Fruit fly (Drosophila melanogaster) whole organism, embryonic: ENCODE data around the gene Tsp66A.
A peak's percentile ranks its signal among the peaks of the same experiment; 100 is the strongest.

Source experiments
- B-H2 ChIP-seq: fragments of 200-800 bp; sonication (Bioruptor generic); optimal IDR thresholded peaks from 2 replicates; lab custom pipeline; 2018; ENCODE audit warnings: missing biosample characterization, mild to moderate bottlenecking, missing genetic modification characterization
- Bdp1 ChIP-seq: fragments of 200-800 bp; sonication (Bioruptor generic); optimal IDR thresholded peaks from 3 replicates; lab custom pipeline; 2016; ENCODE audit warnings: missing biosample characterization, missing genetic modification characterization
- CG10321 ChIP-seq: fragments of 200-800 bp; sonication (Bioruptor generic); IDR thresholded peaks from 2 replicates; pipeline ENCODE4 v1.3.6; 2022; ENCODE audit warnings: missing biosample characterization, missing genetic modification characterization
- CG10543 ChIP-seq: fragments of 200-800 bp; sonication (Bioruptor generic); optimal IDR thresholded peaks from 3 replicates; lab custom pipeline; 2017; ENCODE audit warnings: missing biosample characterization, mild to moderate bottlenecking, missing genetic modification characterization, moderate library complexity
- CG11247 ChIP-seq: fragments of 200-800 bp; sonication (Bioruptor generic); IDR thresholded peaks from 2 replicates; pipeline ENCODE4 v1.3.6; 2022; ENCODE audit warnings: missing biosample characterization, missing genetic modification characterization
- CG12236 ChIP-seq: fragments of 200-800 bp; sonication (Bioruptor generic); optimal IDR thresholded peaks from 2 replicates; lab custom pipeline; 2016; ENCODE audit warnings: missing biosample characterization, missing genetic modification characterization
- CG12744 ChIP-seq: fragments of 200-800 bp; sonication (Bioruptor generic); optimal IDR thresholded peaks from 2 replicates; lab custom pipeline; 2016; ENCODE audit warnings: missing biosample characterization, missing genetic modification characterization
- CG15073 ChIP-seq: fragments of 200-800 bp; sonication (Bioruptor generic); optimal IDR thresholded peaks from 2 replicates; lab custom pipeline; 2016; ENCODE audit warnings: missing biosample characterization, missing genetic modification characterization
- CG15601 ChIP-seq: fragments of 200-800 bp; sonication (Bioruptor generic); optimal IDR thresholded peaks from 3 replicates; lab custom pipeline; 2019; ENCODE audit warnings: missing biosample characterization, mild to moderate bottlenecking, missing genetic modification characterization, moderate library complexity
- CG17328 ChIP-seq: fragments of 200-800 bp; sonication (Bioruptor generic); IDR thresholded peaks from 2 replicates; pipeline ENCODE4 v1.3.6; 2022; ENCODE audit warnings: missing biosample characterization, missing genetic modification characterization
- CG17568 ChIP-seq: fragments of 200-800 bp; sonication (Bioruptor generic); optimal IDR thresholded peaks from 2 replicates; lab custom pipeline; 2018; ENCODE audit warnings: missing biosample characterization, mild to moderate bottlenecking, missing genetic modification characterization, moderate library complexity
- CG1792 ChIP-seq: fragments of 200-800 bp; sonication (Bioruptor generic); optimal IDR thresholded peaks from 2 replicates; lab custom pipeline; 2016; ENCODE audit warnings: missing biosample characterization, missing genetic modification characterization
- CG31441 ChIP-seq: fragments of 200-800 bp; sonication (Bioruptor generic); IDR thresholded peaks from 2 replicates; pipeline ENCODE4 v1.3.6; 2022; ENCODE audit warnings: missing biosample characterization, missing genetic modification characterization
- CG32532 ChIP-seq: fragments of 200-800 bp; sonication (Bioruptor generic); IDR thresholded peaks from 2 replicates; pipeline ENCODE4 v1.3.6; 2022; ENCODE audit warnings: missing biosample characterization, missing genetic modification characterization
- CG34224 ChIP-seq: fragments of 200-800 bp; sonication (Bioruptor generic); IDR thresholded peaks from 3 replicates; pipeline ENCODE4 v1.3.6; 2022; ENCODE audit warnings: missing biosample characterization, missing genetic modification characterization; ENCODE audit not compliant: partially characterized antibody
- CG3847 ChIP-seq: fragments of 200-800 bp; sonication (Bioruptor generic); IDR thresholded peaks from 2 replicates; pipeline ENCODE4 v1.3.6; 2022; ENCODE audit warnings: missing biosample characterization, missing genetic modification characterization
- CG42726 ChIP-seq: fragments of 200-800 bp; sonication (Bioruptor generic); IDR thresholded peaks from 2 replicates; pipeline ENCODE4 v1.3.6; 2022; ENCODE audit warnings: missing biosample characterization, missing genetic modification characterization; ENCODE audit not compliant: partially characterized antibody
- CG4328 ChIP-seq: fragments of 200-800 bp; sonication (Bioruptor generic); optimal IDR thresholded peaks from 3 replicates; lab custom pipeline; 2017; ENCODE audit warnings: missing biosample characterization, missing genetic modification reagents, missing genetic modification characterization
- CG6791 ChIP-seq: fragments of 200-800 bp; sonication (Bioruptor generic); IDR thresholded peaks from 3 replicates; pipeline ENCODE4 v1.3.6; 2022; ENCODE audit warnings: missing biosample characterization, missing genetic modification characterization; ENCODE audit not compliant: partially characterized antibody
- D19A ChIP-seq: fragments of 200-800 bp; optimal IDR thresholded peaks from 3 replicates; lab custom pipeline; 2019; ENCODE audit warnings: missing biosample characterization, mild to moderate bottlenecking, missing genetic modification characterization, moderate library complexity
- HmgD ChIP-seq: fragments of 200-800 bp; sonication (Bioruptor generic); optimal IDR thresholded peaks from 3 replicates; lab custom pipeline; 2016; ENCODE audit warnings: missing biosample characterization, missing genetic modification characterization
- Lim3 ChIP-seq: fragments of 200-800 bp; sonication (Bioruptor generic); IDR thresholded peaks from 2 replicates; pipeline ENCODE4 v1.3.6; 2022; ENCODE audit warnings: missing biosample characterization, missing genetic modification characterization
- Med ChIP-seq: fragments of 200-800 bp; sonication (Bioruptor generic); peaks from one replicate; lab custom pipeline; 2016; ENCODE audit warnings: missing biosample characterization, missing genetic modification characterization, mild to moderate bottlenecking, inconsistent platforms, moderate library complexity
- Myb ChIP-seq: fragments of 200-800 bp; sonication (Bioruptor generic); optimal IDR thresholded peaks from 2 replicates; lab custom pipeline; 2016; ENCODE audit warnings: missing biosample characterization, missing genetic modification characterization
- Nf-YA ChIP-seq: fragments of 200-800 bp; sonication (Bioruptor generic); IDR thresholded peaks from 2 replicates; pipeline ENCODE4 v1.3.6; 2022; ENCODE audit warnings: missing biosample characterization, missing genetic modification characterization
- Nf-YC ChIP-seq: fragments of 200-800 bp; optimal IDR thresholded peaks from 3 replicates; lab custom pipeline; 2019; ENCODE audit warnings: missing biosample characterization, mild to moderate bottlenecking, missing genetic modification characterization, moderate library complexity
- Optix ChIP-seq: fragments of 200-800 bp; sonication (Bioruptor generic); IDR thresholded peaks from 3 replicates; pipeline ENCODE4 v1.3.6; 2022; ENCODE audit warnings: missing biosample characterization, missing genetic modification characterization
- ac ChIP-seq: fragments of 200-800 bp; sonication (Bioruptor generic); optimal IDR thresholded peaks from 3 replicates; lab custom pipeline; 2017; ENCODE audit warnings: missing biosample characterization, mild to moderate bottlenecking, missing genetic modification characterization
- ap ChIP-seq: fragments of 200-800 bp; sonication (Bioruptor generic); IDR thresholded peaks from 2 replicates; pipeline ENCODE4 v1.3.6; 2022; ENCODE audit warnings: missing biosample characterization, missing genetic modification characterization
- chinmo ChIP-seq: fragments of 200-800 bp; sonication (Bioruptor generic); IDR thresholded peaks from 4 replicates; pipeline ENCODE4 v1.3.6; 2022; ENCODE audit warnings: missing biosample characterization, missing genetic modification characterization; ENCODE audit not compliant: partially characterized antibody
- crp ChIP-seq, 2 experiments: fragments of 200-800 bp; sonication (Bioruptor generic); optimal IDR thresholded peaks; 2 replicates in 1 of 2; 3 replicates in 1 of 2; lab custom pipeline; 2017; ENCODE audit warnings: missing biosample characterization in 2 of 2, missing genetic modification characterization in 2 of 2, mild to moderate bottlenecking in 1 of 2, moderate library complexity in 1 of 2
- da ChIP-seq: fragments of 200-800 bp; sonication (Bioruptor generic); optimal IDR thresholded peaks from 2 replicates; lab custom pipeline; 2016; ENCODE audit warnings: missing biosample characterization, missing genetic modification characterization
- dati ChIP-seq: fragments of 200-800 bp; sonication (Bioruptor generic); IDR thresholded peaks from 2 replicates; pipeline ENCODE4 v1.3.6; 2022; ENCODE audit warnings: missing biosample characterization, missing genetic modification characterization
- disco-r ChIP-seq: fragments of 200-800 bp; sonication (Bioruptor generic); optimal IDR thresholded peaks from 2 replicates; lab custom pipeline; 2016; ENCODE audit warnings: missing biosample characterization, missing genetic modification characterization
- ems ChIP-seq: fragments of 200-800 bp; sonication (Bioruptor generic); optimal IDR thresholded peaks from 3 replicates; lab custom pipeline; 2016; ENCODE audit warnings: missing biosample characterization, missing genetic modification characterization
- fd102C ChIP-seq: fragments of 200-800 bp; sonication (Bioruptor generic); optimal IDR thresholded peaks from 2 replicates; lab custom pipeline; 2018; ENCODE audit warnings: missing biosample characterization, mild to moderate bottlenecking, missing genetic modification characterization, moderate library complexity
- hbn ChIP-seq: fragments of 200-800 bp; sonication (Bioruptor generic); IDR thresholded peaks from 2 replicates; pipeline ENCODE4 v1.3.6; 2022; ENCODE audit warnings: missing biosample characterization, missing genetic modification characterization; ENCODE audit not compliant: partially characterized antibody
- hth ChIP-seq: fragments of >200 bp; optimal IDR thresholded peaks from 2 replicates; lab custom pipeline; 2017; ENCODE audit warnings: inconsistent platforms
- mam ChIP-seq: fragments of 200-800 bp; sonication (Bioruptor generic); optimal IDR thresholded peaks from 3 replicates; lab custom pipeline; 2016; ENCODE audit warnings: missing biosample characterization, missing genetic modification characterization
- otp ChIP-seq: fragments of 200-800 bp; sonication (Bioruptor generic); IDR thresholded peaks from 3 replicates; pipeline ENCODE4, ENCODE4 v1.3.6; 2022; ENCODE audit warnings: missing biosample characterization, missing genetic modification characterization
- pb ChIP-seq: fragments of 200-800 bp; sonication (Bioruptor generic); optimal IDR thresholded peaks from 3 replicates; lab custom pipeline; 2016; ENCODE audit warnings: missing biosample characterization, missing genetic modification characterization
- pros ChIP-seq: fragments of 200-800 bp; sonication (Bioruptor generic); optimal IDR thresholded peaks from 3 replicates; lab custom pipeline; 2019; ENCODE audit warnings: missing biosample characterization, mild to moderate bottlenecking, missing genetic modification characterization, moderate library complexity
- psq ChIP-seq: fragments of 200-800 bp; sonication (Bioruptor generic); optimal IDR thresholded peaks from 2 replicates; lab custom pipeline; 2017; ENCODE audit warnings: missing biosample characterization, missing genetic modification characterization
- ranshi ChIP-seq: fragments of 200-800 bp; sonication (Bioruptor generic); IDR thresholded peaks from 2 replicates; pipeline ENCODE4 v1.3.6; 2022; ENCODE audit warnings: missing biosample characterization, missing genetic modification characterization
- sima ChIP-seq: fragments of 200-800 bp; sonication (Bioruptor generic); optimal IDR thresholded peaks from 2 replicates; lab custom pipeline; 2016; ENCODE audit warnings: missing biosample characterization, missing genetic modification characterization
- sna ChIP-seq: fragments of 200-800 bp; sonication (Bioruptor generic); IDR thresholded peaks from 2 replicates; pipeline ENCODE4 v1.3.6; 2022; ENCODE audit warnings: missing biosample characterization, missing genetic modification characterization; ENCODE audit not compliant: partially characterized antibody
- tap ChIP-seq: fragments of 200-800 bp; optimal IDR thresholded peaks from 3 replicates; lab custom pipeline; 2019; ENCODE audit warnings: missing biosample characterization, mild to moderate bottlenecking, missing genetic modification characterization, moderate library complexity
- zf30C ChIP-seq: fragments of 200-800 bp; sonication (Bioruptor generic); optimal IDR thresholded peaks from 3 replicates; lab custom pipeline; 2018; ENCODE audit warnings: missing biosample characterization, mild to moderate bottlenecking, missing genetic modification characterization

Gene Tsp66A

dm6 chr3L:7434715-7435653, 30.3 kb upstream of the Tsp66A start, which contains the start of gene Rac2 (continued):
- peak; percentile 42; the same call in 2 of the 3 replicates for TF ChIP-seq CG34224 (GFP tag; lab: Robert Waterston, UW)
- TF ChIP-seq CG12236, result no peak
- peak; percentile 51; the same call in 1 of the 3 replicates for TF ChIP-seq otp (GFP tag; lab: Robert Waterston, UW)
- TF ChIP-seq CG31441 (GFP tag; lab: Robert Waterston, UW), result peak; percentile 16; the same call in 1 of the 2 replicates
- peak; percentile 45 for TF ChIP-seq HmgD (GFP tag; lab: Kevin White, UChicago)
- TF ChIP-seq D19A (tag; lab: Kevin White, UChicago), result peak; percentile 89
- TF ChIP-seq CG12744, result no peak
- peak; percentile 79 for TF ChIP-seq Med (GFP tag; lab: Kevin White, UChicago)
- TF ChIP-seq ems (GFP tag; lab: Kevin White, UChicago), result no peak
- 0 out of 2 replicates have a peak, but pooled peaks have one; percentile 4 for TF ChIP-seq ranshi (GFP tag; lab: Robert Waterston, UW)
- TF ChIP-seq CG17568 (GFP tag; lab: Kevin White, UChicago), result peak; percentile 38
- peak; percentile 26; the same call in 1 of the 2 replicates for TF ChIP-seq CG3847 (GFP tag; lab: Robert Waterston, UW)
- no peak for TF ChIP-seq sima (GFP tag; lab: Kevin White, UChicago)
- TF ChIP-seq CG1792 (GFP tag; lab: Kevin White, UChicago), result no peak
- peak; percentile 86; the same call in 2 of the 4 replicates for TF ChIP-seq chinmo (GFP tag; lab: Robert Waterston, UW)
- 0 out of 2 replicates have a peak, but pooled peaks have one; percentile 31 for TF ChIP-seq Nf-YA (GFP tag; lab: Robert Waterston, UW)
- no peak for TF ChIP-seq mam (GFP tag; lab: Kevin White, UChicago)
- TF ChIP-seq Optix (GFP tag; lab: Robert Waterston, UW), result 0 out of 3 replicates have a peak, but pooled peaks have one; percentile 19
- peak; percentile 57; the same call in 1 of the 3 replicates for TF ChIP-seq CG6791 (GFP tag; lab: Robert Waterston, UW)
- peak; percentile 96 for TF ChIP-seq CG10321 (GFP tag; lab: Robert Waterston, UW)
- 0 out of 2 replicates have a peak, but pooled peaks have one; percentile 18 for TF ChIP-seq CG42726 (GFP tag; lab: Robert Waterston, UW)
- 0 out of 2 replicates have a peak, but pooled peaks have one; percentile 4 for TF ChIP-seq CG11247 (GFP tag; lab: Robert Waterston, UW)
- TF ChIP-seq Nf-YC (tag; lab: Kevin White, UChicago), result peak; percentile 44
- TF ChIP-seq psq (GFP tag; lab: Kevin White, UChicago), result no peak
- TF ChIP-seq da (GFP tag; lab: Kevin White, UChicago), result no peak
- TF ChIP-seq pb (GFP tag; lab: Kevin White, UChicago), result no peak
- peak; percentile 58 for TF ChIP-seq pros (GFP tag; lab: Kevin White, UChicago)
- peak; percentile 100 for TF ChIP-seq CG15073 (GFP tag; lab: Kevin White, UChicago)
- peak; percentile 9 for TF ChIP-seq B-H2 (GFP tag; lab: Kevin White, UChicago)
- 0 out of 2 replicates have a peak, but pooled peaks have one; percentile 10 for TF ChIP-seq CG17328 (GFP tag; lab: Robert Waterston, UW)
- no peak for TF ChIP-seq dati (GFP tag; lab: Robert Waterston, UW)
- no peak for TF ChIP-seq crp (GFP tag; optimal IDR thresholded peaks at IDR 0.05; lab: Kevin White, UChicago)
- no peak for TF ChIP-seq fd102C (GFP tag; lab: Kevin White, UChicago)
- peak; percentile 44 for TF ChIP-seq hbn (GFP tag; lab: Robert Waterston, UW)
- peak; percentile 83 for TF ChIP-seq zf30C (GFP tag; lab: Kevin White, UChicago)
- no peak for TF ChIP-seq hth (lab: Kevin White, UChicago)
- TF ChIP-seq CG10543 (GFP tag; lab: Kevin White, UChicago), result peak; percentile 67
- peak; percentile 64 for TF ChIP-seq CG15601
- TF ChIP-seq sna, result 0 out of 2 replicates have a peak, but pooled peaks have one; percentile 46
- TF ChIP-seq CG4328, result no peak
- 0 out of 2 replicates have a peak, but pooled peaks have one; percentile 24 for TF ChIP-seq ap
- peak; percentile 61; the same call in 1 of the 2 replicates for TF ChIP-seq CG32532 (GFP tag; lab: Robert Waterston, UW)
- no peak for TF ChIP-seq ac (GFP tag; lab: Kevin White, UChicago)
- no peak for TF ChIP-seq Myb (GFP tag; lab: Kevin White, UChicago)
- no peak for TF ChIP-seq disco-r (GFP tag; lab: Kevin White, UChicago)
- no peak for TF ChIP-seq Lim3 (GFP tag; lab: Robert Waterston, UW)
- TF ChIP-seq Bdp1 (GFP tag; lab: Kevin White, UChicago), result no peak
- TF ChIP-seq tap (tag; lab: Kevin White, UChicago), result no peak
